Fruit fly (Drosophila melanogaster) ovary, adult (tissue): ENCODE results near the gene CG15742.

Source experiments
- CG17801 ChIP-seq: fragments of 200-800 bp; optimal IDR thresholded peaks from 2 replicates; lab custom pipeline; 2019; ENCODE audit warnings: missing biosample characterization, mild to moderate bottlenecking, missing genetic modification characterization, moderate library complexity; ENCODE audit not compliant: partially characterized antibody

The CG15742 gene

DNA sequence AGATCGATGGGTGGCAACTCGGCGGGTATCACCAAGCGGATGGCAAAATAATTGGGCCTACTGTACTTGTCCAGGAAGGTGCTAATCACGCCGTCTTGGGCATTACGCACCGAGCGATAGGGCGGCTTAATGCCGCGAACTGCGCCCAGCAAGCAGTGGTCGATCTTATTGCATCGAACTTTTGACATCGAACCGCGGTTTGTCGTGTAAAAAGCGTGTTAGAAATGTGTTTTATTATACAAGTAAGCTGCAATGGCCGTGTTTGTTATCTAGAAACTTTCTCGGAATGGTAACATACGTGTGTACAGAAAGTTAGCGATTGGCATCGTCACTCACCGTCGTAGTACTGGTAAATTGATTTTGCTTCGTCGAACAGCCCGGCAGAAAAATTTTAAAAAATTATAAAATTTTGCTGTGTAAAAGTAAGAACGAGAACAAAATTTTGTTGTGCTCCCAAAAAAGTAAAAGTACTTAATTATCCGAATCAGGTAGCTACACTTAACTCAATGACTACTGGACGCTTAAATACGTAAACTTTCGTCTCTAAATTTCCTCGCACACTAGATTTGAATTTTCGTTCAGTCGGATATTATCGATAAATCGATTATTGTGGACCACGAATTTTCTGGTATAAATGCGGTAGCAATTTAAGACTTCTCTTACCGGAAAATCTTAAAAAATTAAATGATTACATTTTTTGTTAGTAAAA lies at the start of gene CG15742, which contains the start of gene mew:
TSS of gene CG15742 (minus strand) at position 448 of the 709 bp plus-strand sequence.
TSS of gene mew (minus strand) at position 443 of the 709 bp plus-strand sequence.
- no peak for TF ChIP-seq CG17801 (GFP tag; lab: Kevin White, UChicago)

DNA sequence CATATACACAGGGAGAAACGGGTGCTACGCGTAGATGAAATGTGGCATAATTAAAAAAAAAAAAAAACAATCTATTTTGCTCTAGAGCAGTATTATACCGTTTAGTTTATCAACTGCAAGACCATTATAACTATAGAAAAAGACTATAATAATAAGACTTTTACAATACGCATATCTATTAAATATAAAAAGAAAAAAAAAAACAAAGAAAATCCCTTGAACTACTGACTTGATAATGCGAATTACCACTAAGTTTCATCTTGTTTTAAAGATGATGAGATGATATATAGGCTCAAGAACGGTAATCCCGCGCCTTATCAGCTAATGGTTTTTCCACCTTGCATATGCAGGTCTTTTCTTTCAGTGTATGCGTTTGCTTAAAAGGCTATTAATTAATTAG lies 48.9 kb upstream of the CG15742 start:
- no peak for TF ChIP-seq CG17801 (GFP tag; lab: Kevin White, UChicago)

DNA sequence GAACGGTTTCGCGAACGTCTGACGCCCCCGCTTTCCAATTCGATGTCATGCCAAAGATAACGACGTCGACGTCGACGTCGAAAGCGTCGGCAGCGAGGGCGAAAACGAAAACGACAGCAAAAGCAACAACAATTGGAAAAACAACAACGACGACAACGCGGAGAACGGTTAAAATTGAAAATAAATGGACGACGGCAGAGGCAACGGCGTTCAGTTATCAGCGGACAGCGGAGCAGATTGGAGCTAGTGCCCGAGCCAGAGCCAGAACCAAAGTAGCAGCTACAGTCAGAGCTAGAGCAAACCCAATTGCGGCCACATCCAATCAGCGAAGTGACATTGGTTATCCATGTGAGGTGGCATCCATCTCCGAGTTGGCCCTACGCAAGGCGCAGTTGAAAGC lies 47.0 kb upstream of the CG15742 start:
- peak; percentile 51 for TF ChIP-seq CG17801 (GFP tag; lab: Kevin White, UChicago)

DNA sequence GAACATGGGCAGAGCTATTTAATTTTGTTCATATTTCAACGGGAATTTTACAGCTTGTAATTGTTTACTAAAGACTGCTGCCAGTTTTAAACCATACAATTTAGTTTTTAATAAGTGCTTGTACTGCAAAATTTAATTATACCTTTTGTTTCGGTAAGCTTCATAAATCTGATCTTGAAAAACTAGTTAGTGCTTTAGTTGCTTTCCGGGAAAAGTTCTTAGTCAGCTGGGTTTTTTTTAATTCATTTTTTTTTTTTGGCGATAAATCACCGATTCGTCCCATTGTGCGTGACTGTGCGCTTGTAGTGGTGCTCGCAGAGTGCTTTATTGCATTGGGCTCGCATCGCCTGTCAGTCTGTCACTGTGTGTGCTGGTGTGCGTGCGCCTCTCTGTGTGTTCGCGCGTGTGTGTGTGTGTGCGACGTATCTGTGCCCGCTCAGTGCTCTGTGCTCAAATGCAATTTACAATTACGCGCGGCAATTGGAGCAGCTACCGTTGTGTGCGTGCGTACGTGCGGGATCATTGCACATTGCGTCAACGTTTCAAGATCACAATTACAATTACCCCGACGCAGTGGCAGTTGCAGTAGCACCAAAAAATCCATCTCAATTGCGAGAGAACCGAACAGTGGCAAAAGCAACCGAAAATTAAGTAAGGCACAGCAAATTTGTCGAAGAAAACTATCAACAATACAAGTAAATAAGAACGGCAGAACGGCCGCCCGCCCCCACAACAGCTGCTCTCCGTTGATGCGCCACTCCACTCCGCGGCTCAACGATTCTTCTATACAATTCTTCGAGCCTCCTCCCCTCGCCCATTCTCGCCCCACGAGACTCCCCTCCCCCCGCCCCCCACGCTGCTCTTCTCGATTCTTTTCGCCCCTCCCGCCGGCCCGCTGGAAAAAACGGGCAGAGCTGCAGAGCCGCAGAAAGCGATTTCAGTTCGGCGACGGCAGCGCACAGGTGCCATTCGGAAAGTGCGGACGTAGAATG lies 45.7 kb upstream of the CG15742 start:
- no peak for TF ChIP-seq CG17801 (GFP tag; lab: Kevin White, UChicago)

DNA sequence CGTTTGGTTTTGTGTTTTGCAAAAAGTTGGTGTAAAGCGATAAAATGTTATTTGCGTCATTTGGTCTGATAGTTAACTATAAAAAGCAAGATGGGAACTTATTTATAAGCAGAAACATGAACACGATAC lies 45.1 kb upstream of the CG15742 start, which contains the start of gene IP3K2:
TSS of gene IP3K2 (plus strand) at position 107 of the 129 bp plus-strand sequence.
- TF ChIP-seq CG17801 (GFP tag; lab: Kevin White, UChicago) = peak; percentile 2

DNA sequence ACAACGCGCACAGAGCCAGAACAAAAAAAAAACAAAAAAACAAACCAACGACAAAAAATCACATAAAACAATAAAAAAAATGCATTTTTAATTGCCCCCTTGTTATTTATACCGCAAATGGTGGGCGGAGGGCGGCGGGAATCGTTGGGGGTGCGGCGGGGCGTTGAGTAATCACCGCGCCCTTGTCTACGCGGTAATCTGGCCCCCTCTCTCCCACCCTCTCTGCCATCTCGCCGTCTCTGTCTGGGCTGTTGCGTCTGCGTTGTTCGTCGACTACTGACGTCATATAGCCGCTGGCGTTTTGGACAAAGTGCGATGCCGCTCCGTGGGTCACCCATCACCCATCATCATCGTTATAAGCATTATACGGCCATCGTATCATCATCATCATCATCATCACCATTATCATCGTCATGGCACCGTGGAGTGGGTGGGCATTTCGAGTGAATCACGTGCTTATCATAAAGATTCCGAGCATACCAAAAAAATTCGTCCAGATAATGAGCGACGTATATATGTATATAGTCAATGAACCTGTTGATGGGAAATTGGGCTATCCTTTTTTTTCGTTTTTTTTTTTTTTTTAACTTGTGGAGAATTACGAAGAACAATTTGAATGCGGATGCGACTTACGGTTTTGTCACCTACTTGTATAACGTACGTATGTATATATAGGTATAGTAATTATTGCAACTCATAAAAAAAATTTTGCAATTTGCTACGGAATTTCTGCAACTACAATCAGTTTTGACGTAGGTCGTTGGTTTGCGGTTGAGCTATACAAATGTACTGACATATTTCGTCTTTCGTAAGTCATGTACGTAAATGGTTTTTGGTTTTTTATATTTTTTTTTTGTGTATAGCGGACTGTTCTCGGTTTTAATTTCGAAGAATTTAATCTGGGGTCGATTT lies 44.6 kb upstream of the CG15742 start:
- TF ChIP-seq CG17801 (GFP tag; lab: Kevin White, UChicago) = peak; percentile 54

DNA sequence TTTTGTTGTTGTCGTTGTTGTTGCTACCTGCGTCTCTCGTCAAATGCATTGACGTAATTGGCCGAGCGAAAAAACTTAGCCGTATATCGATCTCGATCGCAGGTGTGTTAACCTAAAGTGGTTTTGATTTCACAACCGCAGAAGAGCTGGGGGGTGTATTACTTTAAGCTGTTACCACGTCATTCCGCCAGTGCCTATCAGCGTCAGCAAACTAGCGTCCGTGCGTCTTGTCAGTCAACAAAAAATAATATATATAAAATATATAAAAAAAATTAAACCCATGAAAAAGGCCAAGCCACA lies 44.0 kb upstream of the CG15742 start, which contains the start of gene CG1764:
TSS of gene CG1764 (minus strand) at position 101 of the 300 bp plus-strand sequence.
- no peak for TF ChIP-seq CG17801 (GFP tag; lab: Kevin White, UChicago)

DNA sequence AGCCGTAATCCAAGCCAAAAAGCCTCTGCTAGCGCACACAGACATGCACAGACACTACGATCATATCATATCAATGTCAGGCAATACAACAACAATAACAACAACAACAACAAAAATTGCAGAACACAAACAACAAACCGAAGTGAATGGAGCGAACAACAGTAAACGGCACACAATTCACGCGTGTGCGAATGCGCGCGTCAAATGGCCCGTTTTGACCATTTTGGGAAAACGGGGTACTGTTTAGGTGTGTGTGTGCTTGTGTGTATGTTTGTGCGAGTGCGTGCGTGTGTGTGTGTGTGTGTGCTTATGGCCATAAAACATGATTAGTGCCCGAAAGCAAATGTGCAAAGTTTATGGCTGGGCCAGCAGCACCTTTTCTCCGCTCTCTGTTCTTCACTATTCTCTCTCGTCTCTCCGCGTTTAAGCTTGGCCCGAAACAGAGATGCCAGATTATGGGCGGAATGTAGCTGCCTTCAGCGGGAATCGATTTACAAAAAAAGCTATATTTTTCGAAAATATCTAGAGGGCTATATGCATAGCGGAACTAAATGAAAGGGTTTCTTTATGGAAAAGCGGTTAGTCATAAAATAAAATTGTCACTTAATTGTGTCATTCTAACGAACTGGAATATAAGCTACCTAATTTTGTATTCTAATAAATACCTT lies 42.7 kb upstream of the CG15742 start:
- no peak for TF ChIP-seq CG17801 (GFP tag; lab: Kevin White, UChicago)

DNA sequence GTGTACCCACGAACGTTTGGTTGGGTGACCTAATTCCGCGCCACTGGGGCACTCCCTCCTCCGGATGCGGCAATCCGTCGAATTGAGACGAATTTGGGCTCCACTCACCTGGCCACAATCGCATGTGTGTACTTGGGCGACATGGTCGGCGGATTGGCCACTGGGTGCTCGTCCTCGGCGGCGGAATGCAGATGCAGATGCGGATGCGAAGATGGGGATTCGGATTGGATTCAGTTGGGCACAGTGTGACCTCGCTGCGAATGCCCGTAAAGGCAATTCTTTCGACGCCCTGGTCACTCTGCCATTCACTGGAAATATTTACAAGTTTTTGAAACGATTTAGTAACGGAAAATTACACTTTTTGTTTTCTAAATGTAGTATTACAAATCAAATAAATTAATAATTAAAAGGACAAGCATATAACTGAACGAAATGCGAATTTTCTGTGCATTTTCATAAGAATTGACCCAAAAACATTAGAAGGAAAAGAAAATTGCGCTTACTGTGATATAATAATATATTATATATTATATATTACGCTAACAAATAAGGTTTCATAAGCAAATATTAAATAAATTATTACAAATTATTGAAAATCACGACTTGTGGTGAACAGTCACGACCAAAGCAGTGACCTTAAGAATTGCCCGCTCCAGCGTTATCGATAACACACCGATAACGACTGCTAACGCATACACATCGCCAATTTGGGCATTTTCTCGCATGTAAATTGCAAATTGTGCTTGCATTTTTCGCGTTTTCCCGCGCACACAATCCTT lies 38.3 kb upstream of the CG15742 start, which contains the start of gene CG1622:
TSS of gene CG1622 (plus strand) at position 678 of the 779 bp plus-strand sequence.
- TF ChIP-seq CG17801 (GFP tag; lab: Kevin White, UChicago) = no peak

DNA sequence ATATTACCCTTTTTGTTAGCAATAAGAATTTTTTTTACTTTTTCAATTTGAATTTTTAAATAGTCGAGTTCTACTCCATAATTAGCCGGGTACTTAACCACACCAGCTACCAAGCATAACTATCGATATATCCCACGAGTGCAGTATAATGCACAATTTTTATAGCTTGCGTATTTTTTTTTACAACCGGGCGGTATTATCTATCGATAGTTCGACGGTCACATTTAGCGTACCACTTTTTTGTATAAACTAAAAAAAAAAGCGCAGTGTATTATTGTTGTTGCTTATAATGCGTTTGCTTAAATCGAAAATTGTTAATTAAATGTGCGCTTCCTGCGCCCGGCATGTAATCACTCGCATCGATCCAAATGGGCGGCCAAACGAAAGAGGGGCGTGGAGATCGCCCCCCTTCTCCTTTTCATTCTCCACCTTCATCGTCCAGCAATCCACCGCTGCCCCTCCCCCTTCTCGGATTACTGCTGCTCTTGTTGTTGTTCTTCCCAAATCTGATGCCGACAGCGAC lies 29.6 kb upstream of the CG15742 start, which contains the start of gene Remo:
TSS of gene Remo (plus strand) at position 198 of the 523 bp plus-strand sequence.
- TF ChIP-seq CG17801 (GFP tag; lab: Kevin White, UChicago) = no peak

DNA sequence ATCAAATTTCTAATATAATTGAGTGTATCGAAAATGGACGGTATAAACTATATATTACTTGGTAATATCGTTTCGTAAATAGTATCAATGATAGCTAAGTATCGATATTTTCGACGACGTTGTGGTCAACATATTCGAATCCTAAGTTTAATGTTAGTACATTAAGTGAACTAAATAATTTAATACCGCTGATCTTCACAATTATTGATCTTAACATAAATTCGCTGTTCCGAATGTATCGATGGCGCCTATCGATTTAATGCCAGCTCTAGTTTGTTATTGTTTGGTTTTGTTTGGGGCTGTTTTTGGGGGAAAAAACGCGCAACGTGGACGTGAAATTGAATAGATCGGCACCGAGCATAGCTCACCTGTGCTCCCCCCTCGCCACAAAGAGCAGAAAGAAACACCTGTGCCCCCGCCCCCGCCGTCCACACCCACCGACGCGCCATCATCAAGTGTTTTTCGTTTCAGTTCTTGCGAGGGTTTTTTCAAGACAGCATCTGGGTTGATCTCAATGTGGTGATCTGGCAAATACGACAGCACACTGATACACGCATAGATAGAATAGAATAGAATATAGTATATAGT lies 27.5 kb upstream of the CG15742 start:
- no peak for TF ChIP-seq CG17801 (GFP tag; lab: Kevin White, UChicago)

DNA sequence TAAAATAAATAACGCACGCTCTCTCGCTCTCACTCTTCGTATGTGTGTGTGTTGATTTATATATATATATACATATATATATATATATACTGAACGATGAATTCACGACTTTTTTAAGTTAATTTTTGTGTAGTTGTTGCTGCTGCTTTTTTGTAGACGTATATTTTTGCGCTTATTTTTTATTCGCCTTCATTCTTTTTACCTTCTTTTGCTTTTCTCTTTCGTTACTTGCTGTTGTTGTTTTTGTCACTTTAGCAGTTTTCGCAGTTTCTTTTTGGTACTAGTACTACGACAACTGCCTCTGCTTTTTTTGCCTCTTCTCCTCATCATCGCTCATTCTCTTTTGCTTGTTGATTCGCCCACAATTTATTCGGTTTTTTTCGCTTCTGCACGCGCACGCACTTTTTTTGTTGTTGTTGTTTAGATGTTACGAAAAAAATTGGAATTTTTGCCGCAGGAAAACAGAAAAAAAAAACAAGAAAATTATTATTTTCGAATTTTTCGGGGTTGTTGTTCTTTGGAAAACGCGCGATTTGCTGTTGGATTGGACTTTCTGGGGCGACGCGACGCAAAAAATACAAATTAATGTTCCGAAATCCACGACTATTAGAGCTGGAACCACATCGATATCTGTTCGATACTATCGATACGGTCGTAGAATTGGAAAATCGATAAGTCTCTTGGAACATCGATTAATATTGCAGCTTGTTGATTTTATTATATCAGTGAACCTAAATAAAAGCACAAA lies 26.9 kb upstream of the CG15742 start, which contains the start of the genes HDAC4 and CG15743:
TSS of gene HDAC4 (minus strand) at position 632 of the 748 bp plus-strand sequence.
TSS of gene CG15743 (plus strand) at position 707 of the 748 bp plus-strand sequence.
- TF ChIP-seq CG17801 (GFP tag; lab: Kevin White, UChicago) = peak; percentile 99
